Fruit fly (Drosophila melanogaster): Measurements from ENCODE around the gene mRpL9.

mRpL9 gene

dm6 chr3R:15342926-15343685 is 12.6 kb downstream of the mRpL9 start, which contains the start of gene Nagk (continued):
- no peak for TF ChIP-seq Fer3 (tag; optimal IDR thresholded peaks at IDR 0.05)
- TF ChIP-seq Poxn (GFP tag; IDR thresholded peaks at IDR 0.05), result no peak
- peak; percentile 45 for TF ChIP-seq CG6854 (GFP tag; optimal IDR thresholded peaks at IDR 0.05)
- peak; percentile 45 for TF ChIP-seq emc (GFP tag; optimal IDR thresholded peaks at IDR 0.05)
- no peak for TF ChIP-seq CG16813 (GFP tag; IDR thresholded peaks at IDR 0.05; ENCODE audit: partially characterized antibody)
- TF ChIP-seq Elba2 (GFP tag; optimal IDR thresholded peaks at IDR 0.05), result peak; percentile 10
- peak; percentile 14 for TF ChIP-seq trem (tag; optimal IDR thresholded peaks at IDR 0.05)
- TF ChIP-seq CG10654 (GFP tag; optimal IDR thresholded peaks at IDR 0.05), result peak; percentile 38
- TF ChIP-seq CG15011 (GFP tag; optimal IDR thresholded peaks at IDR 0.05), result peak; percentile 71
- peak; percentile 64 for TF ChIP-seq CG2116 (GFP tag; optimal IDR thresholded peaks at IDR 0.05)
- TF ChIP-seq hkb (optimal IDR thresholded peaks at IDR 0.05), result no peak
- TF ChIP-seq hkb (GFP tag; IDR thresholded peaks at IDR 0.05), result peak; percentile 49; the same call in 1 of the 2 replicates
- 0 out of 2 replicates have a peak, but pooled peaks have one; percentile 39 for TF ChIP-seq Ptx1 (GFP tag; IDR thresholded peaks at IDR 0.05)
- peak; percentile 34 for TF ChIP-seq caup (GFP tag; optimal IDR thresholded peaks at IDR 0.05; ENCODE audit: severe bottlenecking)
- no peak for TF ChIP-seq CG11093 (GFP tag; IDR thresholded peaks at IDR 0.05)
- TF ChIP-seq Deaf1 (tag; optimal IDR thresholded peaks at IDR 0.05), result peak; percentile 50
- TF ChIP-seq Side (GFP tag; optimal IDR thresholded peaks at IDR 0.05), result peak; percentile 69
- TF ChIP-seq CG18476 (GFP tag; optimal IDR thresholded peaks at IDR 0.05), result peak; percentile 80
- TF ChIP-seq nmo (GFP tag; optimal IDR thresholded peaks at IDR 0.05), result peak; percentile 82
- peak; percentile 38 for TF ChIP-seq dm (GFP tag; optimal IDR thresholded peaks at IDR 0.05)
- no peak for TF ChIP-seq so (GFP tag; IDR thresholded peaks at IDR 0.05)
- peak; percentile 55 for TF ChIP-seq lbe (GFP tag; optimal IDR thresholded peaks at IDR 0.05)
- no peak for TF ChIP-seq CG13123 (GFP tag; optimal IDR thresholded peaks at IDR 0.05)
- TF ChIP-seq p53 (GFP tag; optimal IDR thresholded peaks at IDR 0.05), result no peak
- peak; percentile 45 for TF ChIP-seq bbx (GFP tag; IDR thresholded peaks at IDR 0.05; ENCODE audit: partially characterized antibody)
- TF ChIP-seq amos (GFP tag; IDR thresholded peaks at IDR 0.05; ENCODE audit: partially characterized antibody), result peak; percentile 40; the same call in 1 of the 2 replicates
- peak; percentile 9 to 72 for TF ChIP-seq chif (GFP tag; optimal IDR thresholded peaks at IDR 0.05)
- TF ChIP-seq disco-r (GFP tag; optimal IDR thresholded peaks at IDR 0.05), result peak; percentile 11
- peak; percentile 61; the same call in 2 of the 3 replicates for TF ChIP-seq CG11456 (GFP tag; IDR thresholded peaks at IDR 0.05)
- no peak for TF ChIP-seq Hey (tag; optimal IDR thresholded peaks at IDR 0.05)
- peak; percentile 36 for TF ChIP-seq Mad (GFP tag; optimal IDR thresholded peaks at IDR 0.05)
- TF ChIP-seq Max (GFP tag; optimal IDR thresholded peaks at IDR 0.05), result peak; percentile 67
- peak; percentile 42 for TF ChIP-seq pum (GFP tag; optimal IDR thresholded peaks at IDR 0.05)
- peak; percentile 83 for TF ChIP-seq pho (GFP tag; optimal IDR thresholded peaks at IDR 0.05)
- peak; percentile 19 for TF ChIP-seq CG8089 (GFP tag; optimal IDR thresholded peaks at IDR 0.05)
- no peak for TF ChIP-seq NC2β (GFP tag; optimal IDR thresholded peaks at IDR 0.05)
- TF ChIP-seq CG10267 (tag; optimal IDR thresholded peaks at IDR 0.05), result peak; percentile 79
- TF ChIP-seq HLH3B (GFP tag; IDR thresholded peaks at IDR 0.05), result peak; percentile 39
- peak; percentile 56; the same call in 1 of the 2 replicates for TF ChIP-seq CG42726 (GFP tag; IDR thresholded peaks at IDR 0.05; ENCODE audit: partially characterized antibody)
- peak; percentile 8; the same call in 1 of the 2 replicates for TF ChIP-seq ranshi (GFP tag; IDR thresholded peaks at IDR 0.05)
- no peak for TF ChIP-seq zen2 (GFP tag; IDR thresholded peaks at IDR 0.05; ENCODE audit: partially characterized antibody)
- TF ChIP-seq Scr (GFP tag; IDR thresholded peaks at IDR 0.05; ENCODE audit: partially characterized antibody), result no peak
- peak; percentile 61 for TF ChIP-seq CG1233 (GFP tag; optimal IDR thresholded peaks at IDR 0.05)
- TF ChIP-seq mld (GFP tag; IDR thresholded peaks at IDR 0.05; ENCODE audit: partially characterized antibody), result no peak; the same call in 2 of the 3 replicates
- no peak for TF ChIP-seq tgo (GFP tag; IDR thresholded peaks at IDR 0.05)
- peak; percentile 52 for TF ChIP-seq CG4854 (GFP tag; optimal IDR thresholded peaks at IDR 0.05)
- no peak for TF ChIP-seq Asciz (GFP tag; optimal IDR thresholded peaks at IDR 0.05)
- no peak for TF ChIP-seq inv (GFP tag; IDR thresholded peaks at IDR 0.05; ENCODE audit: partially characterized antibody)
